Worm (Caenorhabditis elegans) whole organism, midembryonic: ENCODE data around the gene dkf-2.

Experiments
- T22C8.4 ChIP-seq: fragments of 200-800 bp; sonication (Bioruptor generic); IDR thresholded peaks from 2 replicates; pipeline ENCODE4 v1.3.6; 2022; ENCODE audit warnings: missing genetic modification characterization, missing compliant biosample characterization
- cog-1 ChIP-seq: sonication (generic microtip); optimal IDR thresholded peaks from 2 replicates; lab custom pipeline; 2016; ENCODE audit warnings: missing genetic modification characterization, missing compliant biosample characterization
- flt-1 ChIP-seq: fragments of 200-800 bp; sonication (Bioruptor generic); IDR thresholded peaks from 2 replicates; pipeline ENCODE4 v1.3.6; 2022; ENCODE audit warnings: missing genetic modification characterization, missing compliant biosample characterization
- klf-2 ChIP-seq: fragments of 200-800 bp; sonication (Bioruptor generic); conservative IDR thresholded peaks from 2 replicates; pipeline ENCODE4 v1.3.6; 2022; ENCODE audit warnings: missing genetic modification reagents, missing genetic modification characterization, missing compliant biosample characterization
- med-1 ChIP-seq: sonication (generic microtip); optimal IDR thresholded peaks from 2 replicates; lab custom pipeline; 2017; ENCODE audit warnings: missing genetic modification characterization, mild to moderate bottlenecking, missing compliant biosample characterization, antibody characterized with exemption, missing genetic modification reagents; ENCODE audit not compliant: insufficient read depth
- ref-1 ChIP-seq: fragments of 200-800 bp; sonication (Bioruptor generic); conservative IDR thresholded peaks from 2 replicates; pipeline ENCODE4 v1.3.6; 2022; ENCODE audit warnings: missing genetic modification reagents, missing genetic modification characterization, missing compliant biosample characterization
- tab-1 ChIP-seq: fragments of 200-800 bp; sonication (Bioruptor generic); IDR thresholded peaks from 2 replicates; pipeline ENCODE4 v1.3.6; 2022; ENCODE audit warnings: missing genetic modification characterization, missing compliant biosample characterization
- ztf-23 ChIP-seq: fragments of 200-800 bp; sonication (Bioruptor generic); IDR thresholded peaks from 2 replicates; pipeline ENCODE4 v1.3.6; 2022; ENCODE audit warnings: missing genetic modification reagents, missing genetic modification characterization, missing compliant biosample characterization
- ztf-29 ChIP-seq: fragments of 200-800 bp; sonication (Bioruptor generic); IDR thresholded peaks from 2 replicates; pipeline ENCODE4 v1.3.6; 2022; ENCODE audit warnings: missing genetic modification reagents, missing genetic modification characterization, missing compliant biosample characterization

dkf-2 gene

DNA sequence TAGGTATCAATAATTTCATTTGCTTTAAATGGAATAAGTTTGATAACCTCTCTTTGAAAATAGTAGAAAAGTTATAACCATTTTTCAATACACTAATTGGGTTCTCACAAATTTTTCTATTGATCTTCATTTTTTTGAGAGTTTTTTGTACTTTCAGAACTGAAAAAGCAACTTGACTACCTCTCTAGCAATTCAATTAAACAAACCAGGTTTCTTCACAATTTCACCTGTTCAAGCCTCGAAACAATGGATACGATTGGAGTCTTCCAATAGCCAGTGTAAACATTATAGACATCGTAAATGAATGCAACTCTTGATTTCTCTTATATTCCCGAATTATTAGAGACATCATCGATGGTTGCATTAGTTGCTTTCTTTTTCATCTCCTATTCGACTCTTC is 17.5 kb upstream of the dkf-2 start, which contains the start of gene srz-99:
srz-99 (plus strand) TSS at position 301 of the 400 bp plus-strand sequence.
- TF ChIP-seq ztf-29 (no peak), klf-2 (GFP tag; lab: Robert Waterston, UW) (no peak), med-1 (GFP tag; lab: Kevin White, UChicago) (no peak), cog-1 (tag; lab: Kevin White, UChicago) (no peak)

DNA sequence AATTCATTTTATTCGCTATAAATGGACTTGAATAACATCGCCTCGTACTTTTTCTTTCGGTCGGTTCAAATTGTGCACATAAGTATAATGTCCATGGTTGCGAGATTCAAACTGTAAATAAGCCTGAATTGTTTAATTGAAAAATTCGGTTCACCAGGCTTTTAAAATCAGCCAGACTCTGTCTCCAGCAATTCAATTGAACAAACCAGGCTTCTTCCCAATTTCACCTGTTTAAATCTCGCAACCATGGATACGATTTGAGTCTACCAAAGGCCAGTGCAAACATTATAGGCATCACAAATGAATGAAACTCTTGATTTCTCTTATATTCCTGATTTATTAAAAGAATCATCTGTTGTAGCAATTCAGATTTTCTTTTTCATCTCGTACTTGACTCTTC is 15.8 kb upstream of the dkf-2 start, which contains the start of gene srz-100:
srz-100 (plus strand) TSS at position 301 of the 400 bp plus-strand sequence.
- TF ChIP-seq cog-1 (tag; lab: Kevin White, UChicago) (no peak), med-1 (GFP tag; lab: Kevin White, UChicago) (no peak), tab-1 (GFP tag; lab: Robert Waterston, UW) (no peak), T22C8.4 (GFP tag; lab: Robert Waterston, UW) (no peak), ztf-29 (no peak), flt-1 (GFP tag; lab: Robert Waterston, UW) (no peak), ztf-23 (no peak), ref-1 (GFP tag; lab: Robert Waterston, UW) (no peak), klf-2 (GFP tag; lab: Robert Waterston, UW) (no peak)

DNA sequence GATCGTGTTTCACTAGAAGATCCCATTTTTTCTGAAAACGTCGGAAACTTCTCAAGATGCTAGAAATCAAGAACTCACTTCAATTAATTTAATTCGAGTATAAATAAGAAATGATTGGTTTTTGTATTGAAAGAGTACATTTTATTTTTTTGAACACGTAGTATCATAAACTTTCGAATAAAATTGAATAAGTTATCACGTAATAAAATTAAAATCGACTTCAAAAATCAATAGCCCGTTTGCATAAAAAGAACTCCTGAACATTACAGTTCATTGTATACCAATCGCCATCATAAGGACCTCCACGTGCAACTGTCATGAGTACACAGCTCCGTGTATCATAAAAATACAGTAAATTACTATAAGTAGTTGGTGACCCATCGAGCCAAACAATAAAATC is 13.7 kb upstream of the dkf-2 start, which contains the start of gene T25E12.16:
T25E12.16 (minus strand) TSS at position 101 of the 400 bp plus-strand sequence.
- TF ChIP-seq tab-1 (GFP tag; lab: Robert Waterston, UW) (no peak), klf-2 (GFP tag; lab: Robert Waterston, UW) (no peak), flt-1 (GFP tag; lab: Robert Waterston, UW) (no peak), cog-1 (tag; lab: Kevin White, UChicago) (no peak), T22C8.4 (GFP tag; lab: Robert Waterston, UW) (no peak), ztf-29 (no peak)

DNA sequence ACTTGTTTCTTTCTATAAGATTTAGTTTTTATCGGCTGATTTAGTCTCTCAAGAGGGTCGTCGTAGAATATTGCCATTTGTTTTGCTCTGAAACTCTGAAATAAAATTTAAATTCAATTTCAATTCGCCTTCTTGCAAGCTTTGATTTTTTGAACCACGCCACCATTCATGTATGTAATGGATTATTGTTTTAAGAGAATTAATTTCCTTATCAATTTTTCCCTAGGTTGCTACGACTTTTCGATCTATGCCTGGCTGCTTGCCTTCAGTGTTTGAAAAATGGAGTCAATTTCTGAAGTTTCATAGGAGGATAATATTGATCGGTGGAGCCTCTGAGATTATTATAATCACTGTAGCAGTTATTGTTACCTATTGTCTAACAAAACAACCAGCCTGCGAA is 11.9 kb upstream of the dkf-2 start, which contains the start of the genes clec-38 and clec-34:
clec-38 (minus strand) TSS at position 101 of the 400 bp plus-strand sequence.
clec-34 (plus strand) TSS at position 248 of the 400 bp plus-strand sequence.
- TF ChIP-seq klf-2 (GFP tag; lab: Robert Waterston, UW) = no peak
- TF ChIP-seq cog-1 (tag; lab: Kevin White, UChicago) = no peak
- no peak for TF ChIP-seq ref-1 (GFP tag; lab: Robert Waterston, UW)
- no peak for TF ChIP-seq tab-1 (GFP tag; lab: Robert Waterston, UW)
- no peak for TF ChIP-seq flt-1 (GFP tag; lab: Robert Waterston, UW)
- TF ChIP-seq T22C8.4 (GFP tag; lab: Robert Waterston, UW) = no peak
- no peak for TF ChIP-seq ztf-29

ce11 chrV:16739100-16739499 is 8.3 kb upstream of the dkf-2 start, which contains the start of the genes clec-29 and clec-39:
Gene clec-29, minus strand, starts transcription at chrV:16739200.
Gene clec-39, plus strand, starts transcription at chrV:16739268.
- TF ChIP-seq ztf-23 (no peak), klf-2 (GFP tag; lab: Robert Waterston, UW) (no peak), tab-1 (GFP tag; lab: Robert Waterston, UW) (no peak), T22C8.4 (GFP tag; lab: Robert Waterston, UW) (no peak), med-1 (GFP tag; lab: Kevin White, UChicago) (no peak)

ce11 chrV:16742123-16742522 is 5.3 kb upstream of the dkf-2 start, which contains the start of gene T25E12.6:
Gene T25E12.6, plus strand, starts transcription at chrV:16742423.
- TF ChIP-seq ref-1 (GFP tag; lab: Robert Waterston, UW) (no peak), ztf-23 (no peak)

DNA sequence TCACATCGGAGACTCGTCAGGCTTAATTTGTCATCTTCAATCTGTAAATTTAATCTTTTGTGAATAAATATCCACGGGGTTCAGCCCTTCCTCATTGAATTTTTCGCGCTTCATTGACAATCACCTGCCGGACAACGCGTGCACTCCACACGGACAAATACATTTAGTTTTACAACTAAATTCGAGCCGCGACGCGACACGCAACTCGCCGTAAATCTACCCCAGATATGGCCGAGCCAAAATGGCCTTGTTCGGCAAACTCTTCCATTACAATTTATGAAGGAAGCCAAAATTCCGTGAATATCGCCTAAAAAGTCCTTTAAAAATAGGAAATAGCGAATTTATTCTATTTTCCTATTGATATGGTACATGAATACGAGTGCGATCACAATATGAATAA is 2.6 kb upstream of the dkf-2 start:
- no peak for TF ChIP-seq T22C8.4 (GFP tag; lab: Robert Waterston, UW)
- TF ChIP-seq cog-1 (tag; lab: Kevin White, UChicago) = no peak
- TF ChIP-seq flt-1 (GFP tag; lab: Robert Waterston, UW) = no peak

ce11 chrV:16745214-16745613 is 2.2 kb upstream of the dkf-2 start:
- TF ChIP-seq med-1 (GFP tag; lab: Kevin White, UChicago) (no peak), tab-1 (GFP tag; lab: Robert Waterston, UW) (no peak), ztf-29 (no peak), ztf-23 (no peak), T22C8.4 (GFP tag; lab: Robert Waterston, UW) (no peak), cog-1 (tag; lab: Kevin White, UChicago) (no peak), ref-1 (GFP tag; lab: Robert Waterston, UW) (no peak), klf-2 (GFP tag; lab: Robert Waterston, UW) (no peak), flt-1 (GFP tag; lab: Robert Waterston, UW) (no peak)

DNA sequence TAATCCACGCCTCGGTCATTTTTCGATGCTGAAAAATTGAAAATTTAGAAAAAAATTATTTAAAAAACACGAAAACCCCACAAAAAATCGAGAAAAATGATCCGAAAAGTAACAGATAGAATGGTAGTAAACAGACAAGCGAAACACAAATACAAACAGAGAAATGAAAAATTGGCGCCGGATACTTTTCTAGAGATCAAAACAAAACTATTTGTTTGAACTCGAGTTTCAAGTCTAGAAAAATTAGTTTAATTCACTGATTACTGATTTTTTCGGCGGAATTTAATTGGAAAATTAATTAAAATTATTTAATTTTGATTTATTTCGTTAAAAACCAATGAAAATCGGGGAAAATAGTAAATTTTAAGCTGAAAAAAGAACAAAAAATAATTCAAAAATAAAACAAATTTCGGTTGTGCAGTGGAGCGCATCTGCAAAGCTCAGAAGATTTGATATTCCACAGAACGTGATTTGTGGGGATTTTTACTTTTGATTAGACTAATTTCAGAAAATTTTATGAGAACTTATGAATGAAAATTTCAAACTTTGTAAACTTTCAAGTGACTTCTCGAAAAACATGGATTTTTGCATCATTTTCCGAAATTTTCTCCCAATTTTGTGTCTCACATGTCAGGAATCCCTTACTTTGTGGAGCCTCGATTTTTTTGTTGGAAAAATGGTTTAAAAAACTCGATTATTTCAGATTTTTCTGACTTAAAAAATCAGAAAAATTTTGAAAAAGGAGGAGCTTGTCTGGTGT is 1.0 kb upstream of the dkf-2 start, which contains the start of gene gyg-2:
gyg-2 (minus strand) TSS at position 28 of the 760 bp plus-strand sequence.
- TF ChIP-seq ztf-29 = no peak
- TF ChIP-seq ref-1 (GFP tag; lab: Robert Waterston, UW) = no peak
- no peak for TF ChIP-seq klf-2 (GFP tag; lab: Robert Waterston, UW)
- no peak for TF ChIP-seq med-1 (GFP tag; lab: Kevin White, UChicago)
- TF ChIP-seq ztf-23 = no peak
- no peak for TF ChIP-seq flt-1 (GFP tag; lab: Robert Waterston, UW)
- no peak for TF ChIP-seq cog-1 (tag; lab: Kevin White, UChicago)
- TF ChIP-seq T22C8.4 (GFP tag; lab: Robert Waterston, UW) = no peak
- TF ChIP-seq tab-1 (GFP tag; lab: Robert Waterston, UW) = no peak

ce11 chrV:16749473-16749872 is 2.1 kb downstream of the dkf-2 start:
- TF ChIP-seq ztf-29 (no peak), cog-1 (tag; lab: Kevin White, UChicago) (no peak), T22C8.4 (GFP tag; lab: Robert Waterston, UW) (no peak), tab-1 (GFP tag; lab: Robert Waterston, UW) (no peak), klf-2 (GFP tag; lab: Robert Waterston, UW) (no peak), flt-1 (GFP tag; lab: Robert Waterston, UW) (no peak), ref-1 (GFP tag; lab: Robert Waterston, UW) (no peak), med-1 (GFP tag; lab: Kevin White, UChicago) (no peak), ztf-23 (no peak)
